Fruit fly (Drosophila melanogaster) whole organism, embryonic: ENCODE measurements around the gene CG10165.

Experiments used
- Ada2b ChIP-seq: fragments of 200-800 bp; sonication (Bioruptor generic); IDR thresholded peaks from 2 replicates; pipeline ENCODE4 v1.3.6; 2022; ENCODE audit warnings: missing biosample characterization, missing genetic modification characterization
- BEAF-32 ChIP-seq: fragments of 200-800 bp; sonication (Bioruptor generic); optimal IDR thresholded peaks from 3 replicates; lab custom pipeline; 2017; ENCODE audit warnings: missing biosample characterization, missing genetic modification characterization, mild to moderate bottlenecking, moderate library complexity, missing genetic modification reagents
- Bteb2 ChIP-seq: fragments of 200-800 bp; sonication (Bioruptor generic); optimal IDR thresholded peaks from 2 replicates; lab custom pipeline; 2016; ENCODE audit warnings: missing biosample characterization, missing genetic modification characterization
- C15 ChIP-seq: fragments of 200-800 bp; sonication (Bioruptor generic); IDR thresholded peaks from 3 replicates; pipeline ENCODE4 v1.3.6; 2022; ENCODE audit warnings: missing biosample characterization, missing genetic modification characterization
- CG10209 ChIP-seq: fragments of 200-800 bp; sonication (Bioruptor generic); optimal IDR thresholded peaks from 3 replicates; lab custom pipeline; 2017; ENCODE audit warnings: missing biosample characterization, mild to moderate bottlenecking, missing genetic modification characterization, missing genetic modification reagents
- CG12155 ChIP-seq: fragments of 200-800 bp; sonication (Bioruptor generic); optimal IDR thresholded peaks from 3 replicates; lab custom pipeline; 2016; ENCODE audit warnings: missing biosample characterization, missing genetic modification characterization
- CG12391 ChIP-seq: fragments of 200-800 bp; sonication (Bioruptor generic); optimal IDR thresholded peaks from 3 replicates; lab custom pipeline; 2018; ENCODE audit warnings: missing biosample characterization, mild to moderate bottlenecking, missing genetic modification characterization, moderate library complexity
- CG12942 ChIP-seq: fragments of 200-800 bp; sonication (Bioruptor generic); optimal IDR thresholded peaks from 3 replicates; lab custom pipeline; 2016; ENCODE audit warnings: missing biosample characterization, missing genetic modification characterization
- CG14441 ChIP-seq: fragments of 200-800 bp; sonication (Bioruptor generic); IDR thresholded peaks from 2 replicates; pipeline ENCODE4 v1.3.6; 2022; ENCODE audit warnings: missing biosample characterization, missing genetic modification characterization
- CG14860 ChIP-seq: fragments of 200-800 bp; sonication (Bioruptor generic); IDR thresholded peaks from 3 replicates; pipeline ENCODE4 v1.3.6; 2022; ENCODE audit warnings: missing biosample characterization, missing genetic modification characterization; ENCODE audit not compliant: partially characterized antibody
- CG1602 ChIP-seq: fragments of 200-800 bp; sonication (Bioruptor generic); optimal IDR thresholded peaks from 3 replicates; lab custom pipeline; 2016; ENCODE audit warnings: missing biosample characterization, missing genetic modification characterization
- CG1603 ChIP-seq: fragments of 200-800 bp; sonication (Bioruptor generic); optimal IDR thresholded peaks from 2 replicates; lab custom pipeline; 2019; ENCODE audit warnings: missing biosample characterization, mild to moderate bottlenecking, missing genetic modification characterization, moderate library complexity
- CG16813 ChIP-seq: fragments of 200-800 bp; sonication (Bioruptor generic); IDR thresholded peaks from 3 replicates; pipeline ENCODE4 v1.3.6; 2022; ENCODE audit warnings: missing biosample characterization, missing genetic modification characterization; ENCODE audit not compliant: partially characterized antibody
- CG17385 ChIP-seq: fragments of 200-800 bp; sonication (Bioruptor generic); optimal IDR thresholded peaks from 3 replicates; lab custom pipeline; 2018; ENCODE audit warnings: missing biosample characterization, mild to moderate bottlenecking, missing genetic modification characterization
- CG2199 ChIP-seq: fragments of 200-800 bp; sonication (Bioruptor generic); IDR thresholded peaks from 3 replicates; pipeline ENCODE4 v1.3.6; 2022; ENCODE audit warnings: missing biosample characterization, missing genetic modification characterization
- CG2712 ChIP-seq: fragments of 200-800 bp; optimal IDR thresholded peaks from 3 replicates; lab custom pipeline; 2019; ENCODE audit warnings: missing biosample characterization, mild to moderate bottlenecking, missing genetic modification characterization, moderate library complexity
- CG31365 ChIP-seq: fragments of 200-800 bp; sonication (Bioruptor generic); optimal IDR thresholded peaks from 2 replicates; lab custom pipeline; 2018; ENCODE audit warnings: missing biosample characterization, mild to moderate bottlenecking, missing genetic modification characterization
- CG32767 ChIP-seq: fragments of 200-800 bp; sonication (Bioruptor generic); IDR thresholded peaks from 2 replicates; pipeline ENCODE4 v1.3.6; 2022; ENCODE audit warnings: missing biosample characterization, missing genetic modification characterization
- CG3407 ChIP-seq: fragments of 200-800 bp; sonication (Bioruptor generic); optimal IDR thresholded peaks from 2 replicates; lab custom pipeline; 2018; ENCODE audit warnings: missing biosample characterization, mild to moderate bottlenecking, missing genetic modification characterization
- CG34376 ChIP-seq: fragments of 200-800 bp; sonication (Bioruptor generic); optimal IDR thresholded peaks from 2 replicates; lab custom pipeline; 2018; ENCODE audit warnings: missing biosample characterization, mild to moderate bottlenecking, missing genetic modification characterization
- CG4360 ChIP-seq: fragments of 200-800 bp; sonication (Bioruptor generic); IDR thresholded peaks from 2 replicates; pipeline ENCODE4 v1.3.6; 2022; ENCODE audit warnings: missing biosample characterization, missing genetic modification characterization
- CG6689 ChIP-seq: fragments of 200-800 bp; sonication (Bioruptor generic); IDR thresholded peaks from 2 replicates; pipeline ENCODE4 v1.3.6; 2022; ENCODE audit warnings: missing biosample characterization, missing genetic modification characterization
- CG9215 ChIP-seq: fragments of 200-800 bp; sonication (Bioruptor generic); IDR thresholded peaks from 2 replicates; pipeline ENCODE4 v1.3.6; 2022; ENCODE audit warnings: missing biosample characterization, missing genetic modification characterization
- Dll ChIP-seq: fragments of 200-800 bp; sonication (Bioruptor generic); IDR thresholded peaks from 4 replicates; pipeline ENCODE4 v1.3.6; 2022; ENCODE audit warnings: missing biosample characterization, missing genetic modification characterization; ENCODE audit not compliant: partially characterized antibody
- Drgx ChIP-seq: fragments of 200-800 bp; sonication (Bioruptor generic); IDR thresholded peaks from 2 replicates; pipeline ENCODE4 v1.3.6; 2022; ENCODE audit warnings: missing biosample characterization, missing genetic modification characterization
- Elba2 ChIP-seq: fragments of 200-800 bp; sonication (Bioruptor generic); optimal IDR thresholded peaks from 3 replicates; lab custom pipeline; 2016; ENCODE audit warnings: missing biosample characterization, missing genetic modification characterization
- Gsc ChIP-seq: fragments of 200-800 bp; sonication (Bioruptor generic); IDR thresholded peaks from 2 replicates; pipeline ENCODE4 v1.3.6; 2022; ENCODE audit warnings: missing biosample characterization, missing genetic modification characterization
- HHEX ChIP-seq: fragments of 200-800 bp; sonication (Bioruptor generic); optimal IDR thresholded peaks from 3 replicates; lab custom pipeline; 2017; ENCODE audit warnings: missing biosample characterization, mild to moderate bottlenecking, missing genetic modification characterization, missing genetic modification reagents
- HLH4C ChIP-seq: fragments of 200-800 bp; sonication (Bioruptor generic); IDR thresholded peaks from 3 replicates; pipeline ENCODE4 v1.3.6; 2022; ENCODE audit warnings: missing biosample characterization, missing genetic modification characterization; ENCODE audit not compliant: partially characterized antibody
- Hmr ChIP-seq: fragments of 200-800 bp; sonication (Bioruptor generic); optimal IDR thresholded peaks from 3 replicates; lab custom pipeline; 2017; ENCODE audit warnings: mild to moderate bottlenecking, missing biosample characterization, missing genetic modification reagents, missing genetic modification characterization
- Kr ChIP-seq: fragments of 200-800 bp; sonication (Bioruptor generic); optimal IDR thresholded peaks from 2 replicates; lab custom pipeline; 2017; ENCODE audit warnings: missing biosample characterization, mild to moderate bottlenecking, missing genetic modification characterization
- Ptx1 ChIP-seq: fragments of 200-800 bp; sonication (Bioruptor generic); IDR thresholded peaks from 2 replicates; pipeline ENCODE4 v1.3.6; 2022; ENCODE audit warnings: missing biosample characterization, missing genetic modification characterization
- Six4 ChIP-seq: fragments of 200-800 bp; sonication (Bioruptor generic); optimal IDR thresholded peaks from 2 replicates; lab custom pipeline; 2016; ENCODE audit warnings: missing biosample characterization, missing genetic modification characterization
- Sry-δ ChIP-seq: fragments of 200-800 bp; sonication (Bioruptor generic); optimal IDR thresholded peaks from 2 replicates; lab custom pipeline; 2016; ENCODE audit warnings: missing biosample characterization, missing genetic modification characterization
- Tbp ChIP-seq: fragments of >200 bp; optimal IDR thresholded peaks from 2 replicates; lab custom pipeline; 2018; ENCODE audit warnings: missing biosample characterization, missing genetic modification characterization
- chinmo ChIP-seq: fragments of 200-800 bp; sonication (Bioruptor generic); IDR thresholded peaks from 4 replicates; pipeline ENCODE4 v1.3.6; 2022; ENCODE audit warnings: missing biosample characterization, missing genetic modification characterization; ENCODE audit not compliant: partially characterized antibody
- dan ChIP-seq: fragments of 200-800 bp; sonication (Bioruptor generic); IDR thresholded peaks from 2 replicates; pipeline ENCODE4 v1.3.6; 2022; ENCODE audit warnings: missing biosample characterization, missing genetic modification characterization
- dpn ChIP-seq, 2 experiments: fragments of 200-800 bp; sonication (Bioruptor generic); optimal IDR thresholded peaks; 3 replicates each; lab custom pipeline; 2016; ENCODE audit warnings: missing biosample characterization in 2 of 2, missing genetic modification characterization in 2 of 2
- fd96Cb ChIP-seq: fragments of 200-800 bp; sonication (Bioruptor generic); optimal IDR thresholded peaks from 2 replicates; lab custom pipeline; 2018; ENCODE audit warnings: missing biosample characterization, mild to moderate bottlenecking, missing genetic modification characterization, moderate library complexity
- fu2 ChIP-seq: fragments of 200-800 bp; sonication (Bioruptor generic); optimal IDR thresholded peaks from 2 replicates; lab custom pipeline; 2016; ENCODE audit warnings: missing biosample characterization, missing genetic modification characterization
- gro ChIP-seq: fragments of 200-800 bp; sonication (Bioruptor generic); optimal IDR thresholded peaks from 2 replicates; lab custom pipeline; 2016; ENCODE audit warnings: missing biosample characterization, missing genetic modification characterization
- pb ChIP-seq: fragments of 200-800 bp; sonication (Bioruptor generic); optimal IDR thresholded peaks from 3 replicates; lab custom pipeline; 2016; ENCODE audit warnings: missing biosample characterization, missing genetic modification characterization
- psq ChIP-seq: fragments of 200-800 bp; sonication (Bioruptor generic); optimal IDR thresholded peaks from 2 replicates; lab custom pipeline; 2017; ENCODE audit warnings: missing biosample characterization, missing genetic modification characterization
- sens-2 ChIP-seq: fragments of 200-800 bp; sonication (Bioruptor generic); IDR thresholded peaks from 2 replicates; pipeline ENCODE4 v1.3.6; 2022; ENCODE audit warnings: missing biosample characterization, missing genetic modification characterization
- sr ChIP-seq: fragments of 200-800 bp; sonication (Bioruptor generic); IDR thresholded peaks from 3 replicates; pipeline ENCODE4 v1.3.6; 2022; ENCODE audit warnings: missing biosample characterization, missing genetic modification characterization
- toy ChIP-seq: fragments of 200-800 bp; sonication (Bioruptor generic); IDR thresholded peaks from 2 replicates; pipeline ENCODE4 v1.3.6; 2022; ENCODE audit warnings: missing biosample characterization, missing genetic modification characterization
- tx ChIP-seq: fragments of 200-800 bp; sonication (Bioruptor generic); optimal IDR thresholded peaks from 2 replicates; lab custom pipeline; 2016; ENCODE audit warnings: missing biosample characterization, missing genetic modification characterization
- unc-4 ChIP-seq: fragments of 200-800 bp; sonication (Bioruptor generic); IDR thresholded peaks from 2 replicates; pipeline ENCODE4 v1.3.6; 2022; ENCODE audit warnings: missing biosample characterization, missing genetic modification characterization; ENCODE audit not compliant: partially characterized antibody

Gene CG10165

dm6 chr2L:19492934-19493686 is 37.0 kb downstream of the CG10165 start, which contains the start of the genes swm and Ctu2 (continued):
- peak; percentile 68 for TF ChIP-seq CG6689 (GFP tag; lab: Robert Waterston, UW)
- TF ChIP-seq Gsc (GFP tag; lab: Robert Waterston, UW) = no peak
- no peak for TF ChIP-seq dan (GFP tag; lab: Robert Waterston, UW)
- no peak for TF ChIP-seq fu2 (GFP tag; lab: Kevin White, UChicago)
- TF ChIP-seq psq (GFP tag; lab: Kevin White, UChicago) = no peak
- peak; percentile 54 for TF ChIP-seq CG3407
- peak; percentile 64 for TF ChIP-seq Sry-δ (GFP tag; lab: Kevin White, UChicago)
- TF ChIP-seq pb (GFP tag; lab: Kevin White, UChicago) = no peak
- TF ChIP-seq sr = no peak
- peak; percentile 90 for TF ChIP-seq Elba2 (GFP tag; lab: Kevin White, UChicago)
- TF ChIP-seq Kr (GFP tag; lab: Kevin White, UChicago) = no peak
- TF ChIP-seq toy (GFP tag; lab: Robert Waterston, UW) = no peak
- no peak for TF ChIP-seq CG14441

DNA sequence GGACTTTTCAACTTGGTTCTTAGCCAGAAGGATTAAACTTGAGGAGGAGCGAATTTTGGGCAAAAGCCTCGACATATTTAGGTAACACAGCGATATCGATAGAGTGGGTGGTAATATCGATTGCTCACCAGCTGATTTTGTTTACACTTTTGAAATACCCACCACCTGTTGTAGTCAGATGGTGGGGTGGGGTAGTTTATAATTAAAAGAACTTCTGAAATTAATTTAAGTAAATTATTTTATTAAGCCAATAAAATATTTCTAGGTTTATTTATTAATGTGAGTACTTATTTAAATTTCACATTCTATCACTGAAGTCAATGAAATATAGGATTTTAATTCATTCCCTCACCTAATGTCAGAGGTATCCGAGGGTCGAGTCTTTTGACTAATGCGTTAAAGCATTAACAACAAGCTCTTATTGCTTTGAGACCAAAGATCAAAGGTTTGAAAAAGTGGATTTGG is 40.1 kb downstream of the CG10165 start, which contains the start of the genes CG10194 and CG18094:
CG10194 (minus strand) TSS at position 108 of the 465 bp plus-strand sequence.
CG18094 (plus strand) TSS at position 266 of the 465 bp plus-strand sequence.
- TF ChIP-seq CG16813 = peak; percentile 44; the same call in 2 of the 3 replicates
- TF ChIP-seq Ada2b (GFP tag; lab: Robert Waterston, UW) = peak; percentile 12; the same call in 1 of the 2 replicates
- no peak for TF ChIP-seq CG31365 (tag; lab: Kevin White, UChicago)
- TF ChIP-seq CG12155 (GFP tag; lab: Kevin White, UChicago) = peak; percentile 57
- TF ChIP-seq gro = no peak
- TF ChIP-seq tx (GFP tag; lab: Kevin White, UChicago) = no peak
- no peak for TF ChIP-seq CG2199 (GFP tag; lab: Robert Waterston, UW)
- no peak for TF ChIP-seq C15 (GFP tag; lab: Robert Waterston, UW)
- TF ChIP-seq CG17385 (GFP tag; lab: Kevin White, UChicago) = peak; percentile 40
- no peak for TF ChIP-seq CG4360 (GFP tag; lab: Robert Waterston, UW)
- TF ChIP-seq BEAF-32 (GFP tag; lab: Kevin White, UChicago) = peak; percentile 66
- no peak for TF ChIP-seq CG1603 (tag; lab: Kevin White, UChicago)
- TF ChIP-seq Dll (GFP tag; lab: Robert Waterston, UW) = peak; percentile 72
- TF ChIP-seq dpn (GFP tag; optimal IDR thresholded peaks at IDR 0.05; lab: Kevin White, UChicago) = peak in 1 of 2 experiments; percentile 47
- TF ChIP-seq HHEX (GFP tag; lab: Kevin White, UChicago) = peak; percentile 28
- TF ChIP-seq CG9215 (GFP tag; lab: Robert Waterston, UW) = peak; percentile 11; the same call in 1 of the 2 replicates
- peak; percentile 66 for TF ChIP-seq HLH4C (GFP tag; lab: Robert Waterston, UW)
- no peak for TF ChIP-seq fd96Cb (tag; lab: Kevin White, UChicago)
- peak; percentile 34 for TF ChIP-seq CG34376 (GFP tag; lab: Kevin White, UChicago)
- TF ChIP-seq Drgx (GFP tag; lab: Robert Waterston, UW) = no peak; the same call in 1 of the 2 replicates
- TF ChIP-seq Ptx1 (GFP tag; lab: Robert Waterston, UW) = peak; percentile 41; the same call in 1 of the 2 replicates
- TF ChIP-seq Six4 (GFP tag; lab: Kevin White, UChicago) = peak; percentile 10
- TF ChIP-seq CG32767 = no peak
- peak; percentile 39 for TF ChIP-seq CG1602 (GFP tag; lab: Kevin White, UChicago)
- no peak for TF ChIP-seq CG12942 (GFP tag; lab: Kevin White, UChicago)
- 0 out of 4 replicates have a peak, but pooled peaks have one; percentile 43 for TF ChIP-seq chinmo (GFP tag; lab: Robert Waterston, UW)
- peak; percentile 29 for TF ChIP-seq CG10209 (GFP tag; lab: Kevin White, UChicago)
- peak; percentile 47; the same call in 1 of the 3 replicates for TF ChIP-seq CG14860 (GFP tag; lab: Robert Waterston, UW)
- no peak for TF ChIP-seq Tbp (GFP tag; lab: Kevin White, UChicago)
- TF ChIP-seq unc-4 = peak; percentile 70
- peak; percentile 65 for TF ChIP-seq CG2712 (tag; lab: Kevin White, UChicago)
- TF ChIP-seq sens-2 (GFP tag; lab: Robert Waterston, UW) = no peak
- no peak for TF ChIP-seq Hmr (GFP tag; lab: Kevin White, UChicago)
- TF ChIP-seq CG12391 (tag; lab: Kevin White, UChicago) = peak; percentile 66
- TF ChIP-seq Bteb2 (GFP tag; lab: Kevin White, UChicago) = peak; percentile 17
